Fruit fly (Drosophila melanogaster) whole organism, prepupa: ENCODE data around the gene put.
A peak's percentile ranks its signal among the peaks of the same experiment; 100 is the strongest.

Experiments used
- Blimp-1 ChIP-seq: fragments of 200-800 bp; sonication (Bioruptor generic); optimal IDR thresholded peaks from 3 replicates; lab custom pipeline; 2017; ENCODE audit warnings: missing biosample characterization, missing genetic modification characterization, mild to moderate bottlenecking, moderate library complexity, missing genetic modification reagents
- CG11762 ChIP-seq: fragments of 200-800 bp; sonication (Bioruptor generic); optimal IDR thresholded peaks from 3 replicates; lab custom pipeline; 2016; ENCODE audit warnings: missing biosample characterization, missing genetic modification characterization; ENCODE audit not compliant: insufficient read depth
- CG11902 ChIP-seq: fragments of 200-800 bp; sonication (Bioruptor generic); optimal IDR thresholded peaks from 3 replicates; lab custom pipeline; 2016; ENCODE audit warnings: missing biosample characterization, missing genetic modification characterization
- CG1621 ChIP-seq: fragments of 200-800 bp; sonication (Bioruptor generic); optimal IDR thresholded peaks from 3 replicates; lab custom pipeline; 2018; ENCODE audit warnings: missing biosample characterization, mild to moderate bottlenecking, missing genetic modification characterization
- CG3032 ChIP-seq: fragments of 200-800 bp; optimal IDR thresholded peaks from 2 replicates; lab custom pipeline; 2019; ENCODE audit warnings: missing biosample characterization, mild to moderate bottlenecking, missing genetic modification characterization, moderate library complexity
- CG34406 ChIP-seq: fragments of 200-800 bp; sonication (Bioruptor generic); optimal IDR thresholded peaks from 3 replicates; lab custom pipeline; 2016; ENCODE audit warnings: missing biosample characterization, missing genetic modification characterization
- CG3919 ChIP-seq: fragments of 200-800 bp; sonication (Bioruptor generic); optimal IDR thresholded peaks from 3 replicates; lab custom pipeline; 2016; ENCODE audit warnings: missing biosample characterization, missing genetic modification characterization
- CG6276 ChIP-seq: fragments of 200-800 bp; sonication (Bioruptor generic); optimal IDR thresholded peaks from 2 replicates; lab custom pipeline; 2017; ENCODE audit warnings: missing biosample characterization, mild to moderate bottlenecking, missing genetic modification characterization
- CG6792 ChIP-seq: fragments of 200-800 bp; sonication (Bioruptor generic); optimal IDR thresholded peaks from 3 replicates; lab custom pipeline; 2016; ENCODE audit warnings: missing biosample characterization, missing genetic modification characterization
- CG6808 ChIP-seq: fragments of 200-800 bp; sonication (Bioruptor generic); optimal IDR thresholded peaks from 3 replicates; lab custom pipeline; 2017; ENCODE audit warnings: missing biosample characterization, missing genetic modification characterization, mild to moderate bottlenecking, moderate library complexity, missing genetic modification reagents
- CG6854 ChIP-seq: fragments of 200-800 bp; sonication (Bioruptor generic); optimal IDR thresholded peaks from 2 replicates; lab custom pipeline; 2017; ENCODE audit warnings: missing biosample characterization, mild to moderate bottlenecking, missing genetic modification characterization
- CG8119 ChIP-seq: fragments of 200-800 bp; sonication (Bioruptor generic); IDR thresholded peaks from 3 replicates; pipeline ENCODE4 v1.3.6; 2022; ENCODE audit warnings: missing biosample characterization, missing genetic modification characterization
- CG9139 ChIP-seq: fragments of 200-800 bp; sonication (Bioruptor generic); optimal IDR thresholded peaks from 3 replicates; lab custom pipeline; 2017; ENCODE audit warnings: missing biosample characterization, mild to moderate bottlenecking, missing genetic modification characterization
- Eip75B ChIP-seq: fragments of 200-800 bp; sonication (Bioruptor generic); optimal IDR thresholded peaks from 3 replicates; lab custom pipeline; 2016; ENCODE audit warnings: missing biosample characterization, missing genetic modification characterization
- Eip78C ChIP-seq: fragments of 200-800 bp; sonication (Bioruptor generic); peaks from one replicate; lab custom pipeline; 2016; ENCODE audit warnings: missing biosample characterization, missing genetic modification characterization
- Eip93F ChIP-seq: fragments of 200-800 bp; sonication (Bioruptor generic); optimal IDR thresholded peaks from 2 replicates; lab custom pipeline; 2016; ENCODE audit warnings: missing biosample characterization, mild to moderate bottlenecking, missing genetic modification characterization
- Ets21C ChIP-seq: fragments of 200-800 bp; sonication (Bioruptor generic); optimal IDR thresholded peaks from 3 replicates; lab custom pipeline; 2016; ENCODE audit warnings: missing biosample characterization, missing genetic modification characterization
- Ets96B ChIP-seq: fragments of 200-800 bp; optimal IDR thresholded peaks from 2 replicates; lab custom pipeline; 2019; ENCODE audit warnings: missing biosample characterization, mild to moderate bottlenecking, missing genetic modification characterization, moderate library complexity
- Gug ChIP-seq: fragments of 200-800 bp; sonication (Bioruptor generic); IDR thresholded peaks from 2 replicates; pipeline ENCODE4 v1.3.6; 2022; ENCODE audit warnings: missing biosample characterization, missing genetic modification characterization
- Hr38 ChIP-seq: sonication (Bioruptor generic); optimal IDR thresholded peaks from 2 replicates; lab custom pipeline; 2016; ENCODE audit warnings: missing biosample characterization, missing genetic modification characterization
- Hr39 ChIP-seq: fragments of 200-800 bp; sonication (Bioruptor generic); optimal IDR thresholded peaks from 2 replicates; lab custom pipeline; 2016; ENCODE audit warnings: missing biosample characterization, missing genetic modification characterization
- Hr4 ChIP-seq: fragments of 200-800 bp; sonication (Bioruptor generic); optimal IDR thresholded peaks from 3 replicates; lab custom pipeline; 2016; ENCODE audit warnings: missing biosample characterization, missing genetic modification characterization
- Met ChIP-seq: fragments of 200-800 bp; sonication (Bioruptor generic); optimal IDR thresholded peaks from 3 replicates; lab custom pipeline; 2016; ENCODE audit warnings: missing biosample characterization, missing genetic modification characterization
- Smox ChIP-seq: fragments of 200-800 bp; sonication (Bioruptor generic); optimal IDR thresholded peaks from 3 replicates; lab custom pipeline; 2016; ENCODE audit warnings: missing biosample characterization, missing genetic modification characterization
- acj6 ChIP-seq: fragments of 200-800 bp; sonication (Bioruptor generic); optimal IDR thresholded peaks from 3 replicates; lab custom pipeline; 2016; ENCODE audit warnings: missing biosample characterization, missing genetic modification characterization
- cyc ChIP-seq: fragments of 200-800 bp; sonication (Bioruptor generic); optimal IDR thresholded peaks from 3 replicates; lab custom pipeline; 2016; ENCODE audit warnings: missing biosample characterization, missing genetic modification characterization
- dac ChIP-seq: fragments of 200-800 bp; sonication (Bioruptor generic); optimal IDR thresholded peaks from 2 replicates; lab custom pipeline; 2017; ENCODE audit warnings: missing biosample characterization, mild to moderate bottlenecking, missing genetic modification characterization
- eg ChIP-seq: fragments of 200-800 bp; sonication (Bioruptor generic); IDR thresholded peaks from 3 replicates; pipeline ENCODE4 v1.3.6; 2022; ENCODE audit warnings: missing biosample characterization, missing genetic modification characterization
- fd85E ChIP-seq: fragments of 200-800 bp; sonication (Bioruptor generic); optimal IDR thresholded peaks from 3 replicates; lab custom pipeline; 2016; ENCODE audit warnings: missing biosample characterization, missing genetic modification characterization
- fkh ChIP-seq: fragments of 200-800 bp; sonication (Bioruptor generic); optimal IDR thresholded peaks from 3 replicates; lab custom pipeline; 2017; ENCODE audit warnings: missing biosample characterization, mild to moderate bottlenecking, missing genetic modification characterization, moderate library complexity
- net ChIP-seq: fragments of 200-800 bp; sonication (Bioruptor generic); optimal IDR thresholded peaks from 3 replicates; lab custom pipeline; 2016; ENCODE audit warnings: missing biosample characterization, missing genetic modification characterization
- ss ChIP-seq, 2 experiments: fragments of 200-800 bp; sonication (Bioruptor generic); optimal IDR thresholded peaks; 2 replicates in 1 of 2; 3 replicates in 1 of 2; lab custom pipeline; 2017 to 2018; ENCODE audit warnings: mild to moderate bottlenecking in 2 of 2, missing biosample characterization in 2 of 2, missing genetic modification characterization in 2 of 2, moderate library complexity in 1 of 2
- svp ChIP-seq: fragments of 200-800 bp; sonication (Bioruptor generic); peaks from one replicate; lab custom pipeline; 2016; ENCODE audit warnings: missing biosample characterization, missing genetic modification characterization
- topi ChIP-seq: fragments of 200-800 bp; sonication (Bioruptor generic); optimal IDR thresholded peaks from 3 replicates; lab custom pipeline; 2016; ENCODE audit warnings: missing biosample characterization, missing genetic modification characterization
- vri ChIP-seq: fragments of 200-800 bp; sonication (Bioruptor generic); optimal IDR thresholded peaks from 3 replicates; lab custom pipeline; 2016; ENCODE audit warnings: missing biosample characterization, mild to moderate bottlenecking, missing genetic modification characterization

Gene put

DNA sequence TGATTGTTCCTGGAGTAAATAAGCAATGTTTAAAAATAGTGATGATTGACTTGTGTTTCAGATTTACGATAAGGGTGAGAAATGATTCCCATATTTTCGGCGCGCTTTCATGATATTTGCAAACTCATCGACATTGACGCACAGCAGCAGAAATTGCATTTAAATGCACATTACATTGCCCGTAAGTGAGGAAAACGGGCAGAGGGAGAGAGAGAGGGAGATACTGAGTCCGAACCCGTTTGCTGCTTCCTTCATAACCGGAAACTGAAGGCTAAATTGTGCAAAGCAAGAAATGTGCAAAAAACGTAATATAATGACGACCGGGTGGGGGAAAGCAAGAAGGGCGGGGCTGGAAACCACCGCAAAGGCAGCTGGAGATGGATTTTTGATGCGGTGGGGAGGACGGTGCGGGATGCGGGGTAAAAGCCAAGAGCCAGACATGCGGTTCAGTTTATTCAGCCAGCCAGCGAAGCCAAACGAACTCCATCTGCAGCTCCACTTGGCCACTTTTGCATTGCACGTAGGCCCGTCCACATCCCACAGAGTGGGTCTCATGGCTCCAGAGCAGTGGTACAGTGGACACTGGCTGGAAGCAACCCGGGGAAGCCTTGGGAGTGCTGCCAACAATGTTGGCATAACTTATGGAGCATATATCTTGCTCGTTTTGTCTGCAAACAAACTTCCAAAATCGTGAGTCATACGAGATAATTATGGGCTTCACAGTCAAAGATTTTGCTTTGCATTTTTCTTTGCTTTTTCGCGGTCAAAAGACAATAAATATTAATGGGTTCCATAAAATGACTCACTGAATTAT, 27.7 kb upstream of the put start (continued):
- TF ChIP-seq Blimp-1 (no peak), CG11902 (GFP tag; lab: Kevin White, UChicago) (peak; percentile 9), vri (peak; percentile 45), cyc (peak; percentile 28), topi (GFP tag; lab: Kevin White, UChicago) (peak; percentile 7), CG34406 (GFP tag; lab: Kevin White, UChicago) (no peak), Hr39 (no peak), CG6808 (GFP tag; lab: Kevin White, UChicago) (peak; percentile 32), dac (GFP tag; lab: Kevin White, UChicago) (no peak), Ets96B (tag; lab: Kevin White, UChicago) (no peak), CG6792 (peak; percentile 8), CG3919 (peak; percentile 48), Met (no peak), Smox (GFP tag; lab: Kevin White, UChicago) (no peak), eg (peak; percentile 60; the same call in 2 of the 3 replicates), fd85E (no peak), CG1621 (tag; lab: Kevin White, UChicago) (peak; percentile 39), Hr4 (GFP tag; lab: Kevin White, UChicago) (no peak), CG3032 (no peak), Eip78C (GFP tag; lab: Kevin White, UChicago) (peak; percentile 83), ss (GFP tag; optimal IDR thresholded peaks at IDR 0.05; lab: Kevin White, UChicago) (peak; percentile 43 to 61), Eip93F (no peak), CG11762 (no peak), Hr38 (GFP tag; lab: Kevin White, UChicago) (no peak), Ets21C (GFP tag; lab: Kevin White, UChicago) (no peak), CG9139 (GFP tag; lab: Kevin White, UChicago) (peak; percentile 22), net (no peak), CG8119 (GFP tag; lab: Robert Waterston, UW) (peak; percentile 35; the same call in 1 of the 3 replicates), acj6 (no peak), CG6276 (GFP tag; lab: Kevin White, UChicago) (peak; percentile 19), CG6854 (GFP tag; lab: Kevin White, UChicago) (peak; percentile 72)

- TF ChIP-seq topi (GFP tag; lab: Kevin White, UChicago) (no peak), CG6854 (GFP tag; lab: Kevin White, UChicago) (peak; percentile 5), Gug (no peak)
Observed at dm6 chr3R:14652301-14652880, 26.9 kb upstream of the put start.

- TF ChIP-seq ss (GFP tag; optimal IDR thresholded peaks at IDR 0.05; lab: Kevin White, UChicago), result peak in 1 of 2 experiments; percentile 70
- peak; percentile 23 for TF ChIP-seq CG6808 (GFP tag; lab: Kevin White, UChicago)
- no peak for TF ChIP-seq Smox (GFP tag; lab: Kevin White, UChicago)
- TF ChIP-seq CG34406 (GFP tag; lab: Kevin White, UChicago), result no peak
- TF ChIP-seq CG6854 (GFP tag; lab: Kevin White, UChicago), result peak; percentile 88
- TF ChIP-seq svp (GFP tag; lab: Kevin White, UChicago), result peak; percentile 58
- peak; percentile 7 for TF ChIP-seq Eip75B (GFP tag; lab: Kevin White, UChicago)
- TF ChIP-seq fkh (GFP tag; lab: Kevin White, UChicago), result peak; percentile 24
- TF ChIP-seq CG8119 (GFP tag; lab: Robert Waterston, UW), result no peak
- TF ChIP-seq, all 60 proteins: peak for 6
Observed at dm6 chr3R:14651076-14651662, 25.7 kb upstream of the put start.
